Worm (Caenorhabditis elegans) whole organism, early embryonic: Measurements from ENCODE around the gene ZK593.2.

ENCODE experiments used
- B0310.2 ChIP-seq: sonication (generic microtip); optimal IDR thresholded peaks from 2 replicates; lab custom pipeline; 2016; ENCODE audit warnings: mild to moderate bottlenecking, missing genetic modification characterization, missing compliant biosample characterization
- ama-1 ChIP-seq: fragments of 150-350 bp; optimal IDR thresholded peaks from 2 replicates; lab custom pipeline; 2014
- ceh-13 ChIP-seq: fragments of 200-800 bp; sonication (Bioruptor generic); optimal IDR thresholded peaks from 2 replicates; lab custom pipeline; 2018; ENCODE audit warnings: mild to moderate bottlenecking, missing genetic modification characterization, missing compliant biosample characterization
- ceh-36 ChIP-seq: sonication (generic microtip); optimal IDR thresholded peaks from 2 replicates; lab custom pipeline; 2016; ENCODE audit warnings: missing genetic modification characterization, inconsistent platforms, missing compliant biosample characterization
- flt-1 ChIP-seq: fragments of 200-800 bp; sonication (Bioruptor generic); IDR thresholded peaks from 2 replicates; pipeline ENCODE4 v1.3.6; 2022; ENCODE audit warnings: missing genetic modification characterization, missing compliant biosample characterization
- hmbx-1 ChIP-seq: sonication (generic microtip); optimal IDR thresholded peaks from 2 replicates; lab custom pipeline; 2016; ENCODE audit warnings: mild to moderate bottlenecking, missing genetic modification characterization, missing compliant biosample characterization
- hmg-4 ChIP-seq: fragments of 200-800 bp; sonication (Bioruptor generic); optimal IDR thresholded peaks from 2 replicates; lab custom pipeline; 2018; ENCODE audit warnings: mild to moderate bottlenecking, missing genetic modification characterization, missing compliant biosample characterization
- pes-1 ChIP-seq: fragments of 200-800 bp; sonication (Bioruptor generic); IDR thresholded peaks from 2 replicates; pipeline ENCODE4 v1.3.6; 2022; ENCODE audit warnings: missing genetic modification reagents, missing genetic modification characterization, missing compliant biosample characterization
- scrt-1 ChIP-seq: fragments of 200-800 bp; sonication (Bioruptor generic); IDR thresholded peaks from 2 replicates; pipeline ENCODE4 v1.3.6; 2022; ENCODE audit warnings: missing genetic modification characterization, missing compliant biosample characterization
- sea-1 ChIP-seq: fragments of 200-800 bp; sonication (Bioruptor generic); conservative IDR thresholded peaks from 2 replicates; pipeline ENCODE4 v1.3.6; 2022; ENCODE audit warnings: missing genetic modification characterization, missing compliant biosample characterization
- tra-4 ChIP-seq: sonication (generic microtip); optimal IDR thresholded peaks from 2 replicates; lab custom pipeline; 2017; ENCODE audit warnings: missing genetic modification characterization, missing compliant biosample characterization

DNA sequence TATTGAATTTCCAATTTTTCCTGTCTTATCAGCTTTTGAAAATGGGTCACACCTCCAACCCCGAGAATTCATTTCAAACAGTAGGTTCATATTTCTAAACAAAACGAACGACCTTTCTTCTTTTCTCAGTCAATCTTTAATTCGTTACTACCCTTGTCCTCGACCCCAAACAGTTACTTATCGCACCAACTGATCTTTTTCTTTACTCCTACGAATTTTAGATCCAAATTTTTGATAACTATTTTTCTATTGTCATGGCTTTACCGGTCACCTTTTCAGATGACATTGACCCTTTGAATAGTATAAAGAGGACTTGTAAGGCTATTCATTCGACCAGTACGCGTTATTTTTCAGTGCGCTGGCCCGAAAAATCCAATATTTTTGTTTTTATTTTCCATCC lies 3.0 kb downstream of the ZK593.2 start:
- TF ChIP-seq flt-1 (GFP tag; lab: Robert Waterston, UW) (no peak), hmg-4 (GFP tag; lab: Kevin White, UChicago) (no peak), scrt-1 (no peak), ama-1 (lab: Kevin White, UChicago) (no peak), pes-1 (no peak), hmbx-1 (tag; lab: Kevin White, UChicago) (no peak), B0310.2 (tag; lab: Kevin White, UChicago) (no peak), tra-4 (tag; lab: Kevin White, UChicago) (no peak), ceh-36 (no peak), ceh-13 (GFP tag; lab: Kevin White, UChicago) (no peak), sea-1 (no peak)
